Worm (Caenorhabditis elegans): ENCODE results near the gene mab-10.

Gene mab-10

ce11 chrII:10495912-10496311 lies 32.0 kb upstream of the mab-10 start, which contains the start of gene ZK666.12:
Gene ZK666.12, plus strand, starts transcription at chrII:10496212.
- TF ChIP-seq nhr-129 (tag; optimal IDR thresholded peaks at IDR 0.05) (no peak), unc-62 (GFP tag; optimal IDR thresholded peaks at IDR 0.05) (no peak), unc-55 (GFP tag; optimal IDR thresholded peaks at IDR 0.05) (no peak), elt-1 (tag; optimal IDR thresholded peaks at IDR 0.05) (no peak), ZK546.5 (tag; optimal IDR thresholded peaks at IDR 0.05) (no peak), ama-1 (optimal IDR thresholded peaks at IDR 0.05) (no peak), egl-27 (tag; optimal IDR thresholded peaks at IDR 0.05) (no peak), nhr-23 (tag; optimal IDR thresholded peaks at IDR 0.05) (no peak), nhr-11 (tag; optimal IDR thresholded peaks at IDR 0.05) (no peak), sem-4 (tag; optimal IDR thresholded peaks at IDR 0.05) (no peak), ceh-82 (tag; optimal IDR thresholded peaks at IDR 0.05) (no peak), sma-3 (GFP tag; optimal IDR thresholded peaks at IDR 0.05) (no peak), lsy-2 (tag; optimal IDR thresholded peaks at IDR 0.05) (no peak), nhr-6 (tag; optimal IDR thresholded peaks at IDR 0.05) (no peak), mbf-1 (tag; optimal IDR thresholded peaks at IDR 0.05) (no peak), aly-2 (tag; optimal IDR thresholded peaks at IDR 0.05) (no peak)

DNA sequence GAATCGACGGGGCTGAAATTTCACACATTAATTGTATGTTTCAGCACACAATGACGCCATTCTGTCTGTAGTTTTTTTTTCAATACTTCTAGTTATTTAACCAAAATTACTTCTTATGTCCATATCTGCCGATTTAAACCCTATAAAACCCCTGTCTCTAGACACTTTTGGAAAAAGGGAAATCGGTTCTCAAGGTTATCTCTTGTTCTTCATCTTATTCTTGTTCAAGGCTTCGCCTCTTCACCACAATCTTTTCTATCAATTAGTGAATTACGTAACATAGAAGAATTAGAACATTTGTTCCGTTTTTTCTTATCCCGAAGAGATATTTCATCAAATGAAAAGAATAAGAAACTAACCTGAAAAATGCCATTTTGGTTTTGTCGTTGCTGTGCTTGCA lies 27.2 kb upstream of the mab-10 start:
- TF ChIP-seq ceh-16 (tag; optimal IDR thresholded peaks at IDR 0.05) (peak; percentile 32), elt-1 (tag; optimal IDR thresholded peaks at IDR 0.05) (no peak), nhr-23 (tag; optimal IDR thresholded peaks at IDR 0.05) (no peak), mab-5 (tag; optimal IDR thresholded peaks at IDR 0.05) (no peak), C34F6.9 (tag; optimal IDR thresholded peaks at IDR 0.05) (no peak), mdl-1 (tag; optimal IDR thresholded peaks at IDR 0.05) (no peak), ztf-1 (GFP tag; conservative IDR thresholded peaks at IDR 0.05) (no peak), lsy-2 (tag; optimal IDR thresholded peaks at IDR 0.05) (no peak), blmp-1 (tag; optimal IDR thresholded peaks at IDR 0.05; ENCODE audit: insufficient read depth) (peak; percentile 55), ama-1 (optimal IDR thresholded peaks at IDR 0.05) (no peak), lin-11 (tag; optimal IDR thresholded peaks at IDR 0.05) (no peak), snpc-4 (tag; optimal IDR thresholded peaks at IDR 0.05) (no peak), nhr-11 (tag; optimal IDR thresholded peaks at IDR 0.05) (no peak), sma-9 (GFP tag; optimal IDR thresholded peaks at IDR 0.05) (peak; percentile 20), sma-9 (tag; optimal IDR thresholded peaks at IDR 0.05) (no peak), dmd-4 (tag; optimal IDR thresholded peaks at IDR 0.05) (no peak), nhr-25 (tag; optimal IDR thresholded peaks at IDR 0.05) (peak; percentile 50), alr-1 (tag; optimal IDR thresholded peaks at IDR 0.05) (no peak)

- TF ChIP-seq crh-2 (tag; optimal IDR thresholded peaks at IDR 0.05) (peak; percentile 51), lsy-2 (tag; optimal IDR thresholded peaks at IDR 0.05) (peak in 1 of 2 experiments; percentile 73), sem-4 (tag; optimal IDR thresholded peaks at IDR 0.05) (peak; percentile 83), sma-9 (GFP tag; optimal IDR thresholded peaks at IDR 0.05) (peak; percentile 82), sma-9 (tag; optimal IDR thresholded peaks at IDR 0.05) (no peak), sma-3 (GFP tag; optimal IDR thresholded peaks at IDR 0.05) (peak; percentile 59), nhr-21 (tag; optimal IDR thresholded peaks at IDR 0.05) (peak; percentile 75), F13H6.1 (tag; optimal IDR thresholded peaks at IDR 0.05) (peak; percentile 89), egl-27 (tag; optimal IDR thresholded peaks at IDR 0.05) (peak; percentile 38), C34F6.9 (tag; optimal IDR thresholded peaks at IDR 0.05) (peak; percentile 60), elt-1 (tag; optimal IDR thresholded peaks at IDR 0.05) (no peak), mbf-1 (tag; optimal IDR thresholded peaks at IDR 0.05) (no peak), mdl-1 (tag; optimal IDR thresholded peaks at IDR 0.05) (peak; percentile 49 to 69), ceh-16 (tag; optimal IDR thresholded peaks at IDR 0.05) (peak; percentile 44), unc-39 (tag; optimal IDR thresholded peaks at IDR 0.05) (no peak), ztf-11 (tag; optimal IDR thresholded peaks at IDR 0.05) (no peak), nhr-129 (tag; optimal IDR thresholded peaks at IDR 0.05) (peak; percentile 66), lin-13 (GFP tag; optimal IDR thresholded peaks at IDR 0.05) (peak; percentile 25), R02D3.7 (tag; optimal IDR thresholded peaks at IDR 0.05) (no peak), nhr-77 (tag; optimal IDR thresholded peaks at IDR 0.05) (peak; percentile 3), zag-1 (tag; optimal IDR thresholded peaks at IDR 0.05) (peak; percentile 51), fos-1 (tag; optimal IDR thresholded peaks at IDR 0.05) (peak; percentile 83), nhr-25 (tag; optimal IDR thresholded peaks at IDR 0.05) (peak; percentile 52), blmp-1 (tag; optimal IDR thresholded peaks at IDR 0.05; ENCODE audit: insufficient read depth) (peak; percentile 95)
Observed at ce11 chrII:10501578-10501977, 26.3 kb upstream of the mab-10 start.

Data from whole organism, L2 larva.